Worm (Caenorhabditis elegans) whole organism, L3 larva: ENCODE measurements around the gene C36A4.4.
"Not testable (repeated sequence)": the region's sequence is repeated elsewhere in the genome, so short reads cannot be mapped to it uniquely, and the experiment has no call there.

Source experiments
- R02D3.7 ChIP-seq: fragments of 150-350 bp; optimal IDR thresholded peaks from 2 replicates; lab custom pipeline; 2014; ENCODE audit warnings: missing biosample characterization, missing genetic modification characterization
- ZK546.5 ChIP-seq: sonication (generic microtip); optimal IDR thresholded peaks from 2 replicates; lab custom pipeline; 2017; ENCODE audit warnings: missing biosample characterization, missing genetic modification characterization
- ama-1 ChIP-seq: fragments of 150-350 bp; optimal IDR thresholded peaks from 2 replicates; lab custom pipeline; 2018
- ceh-16 ChIP-seq: sonication (generic microtip); optimal IDR thresholded peaks from 2 replicates; lab custom pipeline; 2017; ENCODE audit warnings: missing biosample characterization, missing genetic modification characterization
- ceh-28 ChIP-seq: fragments of 150-350 bp; optimal IDR thresholded peaks from 2 replicates; lab custom pipeline; 2014; ENCODE audit warnings: missing biosample characterization, missing genetic modification reagents, missing genetic modification characterization
- ceh-82 ChIP-seq: fragments of 150-350 bp; optimal IDR thresholded peaks from 2 replicates; lab custom pipeline; 2014; ENCODE audit warnings: missing biosample characterization, missing genetic modification characterization
- ceh-9 ChIP-seq: sonication (generic microtip); optimal IDR thresholded peaks from 2 replicates; lab custom pipeline; 2018; ENCODE audit warnings: missing biosample characterization, missing genetic modification characterization
- daf-12 ChIP-seq: fragments of 150-350 bp; optimal IDR thresholded peaks from 2 replicates; lab custom pipeline; 2014; ENCODE audit warnings: missing biosample characterization, missing genetic modification reagents, missing genetic modification characterization
- egl-27 ChIP-seq: sonication (generic microtip); optimal IDR thresholded peaks from 4 replicates; lab custom pipeline; 2017; ENCODE audit warnings: missing biosample characterization, missing genetic modification reagents, missing genetic modification characterization
- egl-5 ChIP-seq: fragments of 150-350 bp; optimal IDR thresholded peaks from 2 replicates; lab custom pipeline; 2017; ENCODE audit warnings: missing biosample characterization, missing genetic modification reagents, missing genetic modification characterization, inconsistent platforms
- elt-2 ChIP-seq: sonication (generic microtip); optimal IDR thresholded peaks from 2 replicates; lab custom pipeline; 2016; ENCODE audit warnings: missing genetic modification reagents, mild to moderate bottlenecking, missing genetic modification characterization, missing compliant biosample characterization
- elt-3 ChIP-seq, 3 experiments: fragments of 150-350 bp in 1 of 3; sonication (generic microtip) in 2 of 3; optimal IDR thresholded peaks; 2 replicates in 2 of 3; 4 replicates in 1 of 3; lab custom pipeline; 2014 to 2017; ENCODE audit warnings: missing biosample characterization in 3 of 3, missing genetic modification characterization in 3 of 3
- fkh-2 ChIP-seq: fragments of 150-350 bp; optimal IDR thresholded peaks from 2 replicates; lab custom pipeline; 2014; ENCODE audit warnings: missing biosample characterization, missing genetic modification reagents, missing genetic modification characterization
- fos-1 ChIP-seq: fragments of 150-350 bp; optimal IDR thresholded peaks from 2 replicates; lab custom pipeline; 2014; ENCODE audit warnings: missing biosample characterization, missing genetic modification characterization
- hmg-11 ChIP-seq: sonication (generic microtip); optimal IDR thresholded peaks from 2 replicates; lab custom pipeline; 2016; ENCODE audit warnings: missing genetic modification characterization, missing compliant biosample characterization
- lin-15B ChIP-seq: fragments of 150-350 bp; optimal IDR thresholded peaks from 2 replicates; lab custom pipeline; 2014; ENCODE audit warnings: missing biosample characterization, missing genetic modification characterization
- lin-39 ChIP-seq: fragments of 150-350 bp; optimal IDR thresholded peaks from 2 replicates; lab custom pipeline; 2018; ENCODE audit warnings: missing biosample characterization, missing genetic modification reagents, missing genetic modification characterization
- mdl-1 ChIP-seq: fragments of 150-350 bp; optimal IDR thresholded peaks from 2 replicates; lab custom pipeline; 2014; ENCODE audit warnings: missing biosample characterization, missing genetic modification characterization
- nfya-1 ChIP-seq: sonication (generic microtip); optimal IDR thresholded peaks from 2 replicates; lab custom pipeline; 2017; ENCODE audit warnings: missing genetic modification characterization, mild to moderate bottlenecking, missing compliant biosample characterization, antibody characterized with exemption, moderate library complexity; ENCODE audit not compliant: insufficient read depth
- nhr-11 ChIP-seq: fragments of 150-350 bp; optimal IDR thresholded peaks from 2 replicates; lab custom pipeline; 2014; ENCODE audit warnings: missing biosample characterization, missing genetic modification characterization
- nhr-12 ChIP-seq: fragments of 150-350 bp; optimal IDR thresholded peaks from 2 replicates; lab custom pipeline; 2014; ENCODE audit warnings: missing biosample characterization, missing genetic modification characterization
- nhr-23 ChIP-seq: fragments of 150-350 bp; optimal IDR thresholded peaks from 2 replicates; lab custom pipeline; 2014; ENCODE audit warnings: missing biosample characterization, missing genetic modification reagents, missing genetic modification characterization
- nhr-25 ChIP-seq: sonication (generic microtip); optimal IDR thresholded peaks from 2 replicates; lab custom pipeline; 2017; ENCODE audit warnings: missing biosample characterization, missing genetic modification characterization
- nhr-28 ChIP-seq: fragments of 150-350 bp; optimal IDR thresholded peaks from 2 replicates; lab custom pipeline; 2014; ENCODE audit warnings: missing biosample characterization, missing genetic modification characterization
- nhr-43 ChIP-seq: sonication (generic microtip); optimal IDR thresholded peaks from 2 replicates; lab custom pipeline; 2016; ENCODE audit warnings: mild to moderate bottlenecking, missing genetic modification characterization, missing compliant biosample characterization; ENCODE audit not compliant: poor library complexity, severe bottlenecking
- nhr-67 ChIP-seq: fragments of 150-350 bp; optimal IDR thresholded peaks from 2 replicates; lab custom pipeline; 2014; ENCODE audit warnings: missing biosample characterization, missing genetic modification characterization
- nhr-77 ChIP-seq: fragments of 150-350 bp; optimal IDR thresholded peaks from 2 replicates; lab custom pipeline; 2014; ENCODE audit warnings: missing biosample characterization, missing genetic modification characterization
- pha-4 ChIP-seq: fragments of 150-350 bp; optimal IDR thresholded peaks from 2 replicates; lab custom pipeline; 2014; ENCODE audit warnings: missing biosample characterization, missing genetic modification reagents, missing genetic modification characterization
- pqm-1 ChIP-seq: fragments of 150-350 bp; optimal IDR thresholded peaks from 2 replicates; lab custom pipeline; 2017; ENCODE audit warnings: missing biosample characterization, missing genetic modification characterization, inconsistent platforms
- sea-2 ChIP-seq: fragments of 150-350 bp; sonication (generic microtip); optimal IDR thresholded peaks from 4 replicates; lab custom pipeline; 2014; ENCODE audit warnings: missing biosample characterization, missing genetic modification reagents, missing genetic modification characterization
- tbx-2 ChIP-seq: sonication (generic microtip); optimal IDR thresholded peaks from 2 replicates; lab custom pipeline; 2016; ENCODE audit warnings: mild to moderate bottlenecking, missing genetic modification characterization, missing compliant biosample characterization
- unc-39 ChIP-seq: sonication (generic microtip); optimal IDR thresholded peaks from 4 replicates; lab custom pipeline; 2017; ENCODE audit warnings: missing biosample characterization, missing genetic modification characterization
- unc-62 ChIP-seq: fragments of 150-350 bp; sonication (generic microtip); optimal IDR thresholded peaks from 4 replicates; lab custom pipeline; 2014; ENCODE audit warnings: missing biosample characterization, missing genetic modification reagents, missing genetic modification characterization
- zag-1 ChIP-seq: fragments of 150-350 bp; optimal IDR thresholded peaks from 2 replicates; lab custom pipeline; 2014; ENCODE audit warnings: missing biosample characterization, missing genetic modification characterization
- ztf-11 ChIP-seq: fragments of 150-350 bp; optimal IDR thresholded peaks from 2 replicates; lab custom pipeline; 2014; ENCODE audit warnings: missing biosample characterization, missing genetic modification characterization

Gene C36A4.4

DNA sequence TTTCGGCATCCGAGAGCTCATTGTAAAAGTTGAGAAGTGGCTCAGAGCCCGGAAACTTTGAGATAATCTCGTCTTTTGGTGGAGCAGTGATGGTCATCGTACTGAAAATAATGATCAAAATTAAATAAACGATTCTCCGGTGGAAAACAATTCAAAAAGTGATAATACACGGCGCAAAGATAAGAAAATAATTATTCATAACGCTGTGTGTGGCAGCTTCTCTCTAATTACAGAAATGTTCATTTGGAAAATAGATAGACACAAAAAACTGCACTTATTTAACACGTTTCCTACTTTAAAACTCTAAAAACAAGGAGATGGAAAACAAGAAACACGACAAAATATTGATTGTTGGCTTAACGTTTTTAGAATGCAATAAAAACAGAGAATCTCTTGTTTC lies at the start of gene C36A4.4:
TSS of gene C36A4.4 (minus strand) at position 101 of the 400 bp plus-strand sequence.
- not testable (repeated sequence) for TF ChIP-seq fkh-2; nhr-28 (tag; lab: Kevin White, UChicago); egl-5 (tag; lab: Kevin White, UChicago)

DNA sequence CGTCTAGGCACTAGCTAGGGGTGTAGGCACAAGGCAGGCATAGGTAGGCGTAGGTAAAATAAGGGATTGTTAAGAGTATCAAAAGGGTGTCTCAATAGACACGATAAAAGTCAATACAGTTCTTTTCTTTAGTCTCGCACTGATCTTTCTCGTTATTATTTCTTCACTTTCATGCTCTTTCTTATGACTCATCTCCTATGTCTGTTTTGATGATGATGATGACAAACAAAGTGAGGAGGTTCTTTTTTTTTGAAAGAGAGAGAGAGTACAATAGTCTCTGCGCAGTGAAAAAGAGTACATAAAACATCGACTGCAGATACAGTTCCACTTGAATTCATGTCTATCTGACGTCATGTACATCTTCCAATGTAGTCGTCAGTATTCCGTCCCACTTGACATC lies 46.5 kb upstream of the C36A4.4 start:
- TF ChIP-seq pha-4 (tag; lab: Kevin White, UChicago) (peak; percentile 82), tbx-2 (tag; lab: Kevin White, UChicago) (no peak), nhr-11 (tag; lab: Kevin White, UChicago) (no peak), ZK546.5 (tag; lab: Kevin White, UChicago) (no peak), nhr-77 (tag; lab: Kevin White, UChicago) (no peak)
- TF ChIP-seq, all 47 proteins: peak for 1

DNA sequence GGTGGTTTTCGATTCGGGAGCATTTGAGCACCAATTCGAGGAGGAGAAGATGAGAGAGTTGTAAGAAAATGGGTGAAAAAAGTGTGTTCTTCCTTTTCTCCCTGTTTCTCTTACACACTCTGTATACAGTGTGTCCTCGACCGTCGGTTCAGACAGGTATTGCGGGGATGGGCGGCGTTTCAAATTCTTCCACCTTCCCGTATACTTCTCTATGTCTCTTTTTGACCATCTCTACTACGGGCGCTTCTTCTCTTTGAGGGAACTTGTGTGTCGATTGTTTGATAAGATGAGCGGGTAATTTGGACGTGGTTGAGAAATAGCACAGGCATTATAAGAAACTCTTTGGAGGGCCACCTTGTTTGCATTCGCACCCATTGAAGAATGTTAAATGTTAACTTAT lies 44.2 kb upstream of the C36A4.4 start:
- TF ChIP-seq lin-15B (peak; percentile 96), daf-12 (tag; lab: Kevin White, UChicago) (no peak), ceh-16 (tag; lab: Kevin White, UChicago) (no peak), pha-4 (tag; lab: Kevin White, UChicago) (peak; percentile 79), ztf-11 (tag; lab: Kevin White, UChicago) (no peak), ama-1 (no peak), pqm-1 (tag; lab: Kevin White, UChicago) (peak; percentile 38), fkh-2 (no peak), nhr-12 (tag; lab: Kevin White, UChicago) (no peak), elt-2 (tag; lab: Kevin White, UChicago) (peak; percentile 66), nfya-1 (tag; lab: Kevin White, UChicago) (peak; percentile 35), nhr-25 (tag; lab: Kevin White, UChicago) (peak; percentile 53), nhr-43 (tag; lab: Kevin White, UChicago) (no peak), nhr-23 (tag; lab: Kevin White, UChicago) (peak; percentile 43)

DNA sequence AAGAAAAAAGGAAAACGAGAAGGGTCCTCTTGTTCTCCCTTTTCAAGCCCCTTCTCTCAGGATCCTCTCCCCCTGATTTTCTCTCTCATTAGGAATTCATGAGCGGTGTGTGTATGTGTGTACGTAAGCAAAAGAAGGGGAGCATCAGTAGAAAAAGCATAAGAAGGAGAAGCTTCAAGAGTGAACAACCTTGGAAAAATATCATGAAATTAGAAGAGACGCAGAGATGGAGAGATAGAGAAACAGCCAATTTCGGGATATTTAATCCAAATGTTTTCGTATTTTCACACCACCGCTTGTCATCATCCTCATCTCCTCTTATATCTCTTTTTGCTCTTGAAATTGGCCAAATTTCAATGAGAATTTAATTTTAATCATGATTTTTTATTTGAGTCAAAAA lies 39.7 kb upstream of the C36A4.4 start:
- TF ChIP-seq ztf-11 (tag; lab: Kevin White, UChicago) (no peak), egl-27 (tag; lab: Kevin White, UChicago) (no peak), nhr-67 (tag; lab: Kevin White, UChicago) (no peak), ama-1 (no peak), mdl-1 (tag; lab: Kevin White, UChicago) (no peak)

DNA sequence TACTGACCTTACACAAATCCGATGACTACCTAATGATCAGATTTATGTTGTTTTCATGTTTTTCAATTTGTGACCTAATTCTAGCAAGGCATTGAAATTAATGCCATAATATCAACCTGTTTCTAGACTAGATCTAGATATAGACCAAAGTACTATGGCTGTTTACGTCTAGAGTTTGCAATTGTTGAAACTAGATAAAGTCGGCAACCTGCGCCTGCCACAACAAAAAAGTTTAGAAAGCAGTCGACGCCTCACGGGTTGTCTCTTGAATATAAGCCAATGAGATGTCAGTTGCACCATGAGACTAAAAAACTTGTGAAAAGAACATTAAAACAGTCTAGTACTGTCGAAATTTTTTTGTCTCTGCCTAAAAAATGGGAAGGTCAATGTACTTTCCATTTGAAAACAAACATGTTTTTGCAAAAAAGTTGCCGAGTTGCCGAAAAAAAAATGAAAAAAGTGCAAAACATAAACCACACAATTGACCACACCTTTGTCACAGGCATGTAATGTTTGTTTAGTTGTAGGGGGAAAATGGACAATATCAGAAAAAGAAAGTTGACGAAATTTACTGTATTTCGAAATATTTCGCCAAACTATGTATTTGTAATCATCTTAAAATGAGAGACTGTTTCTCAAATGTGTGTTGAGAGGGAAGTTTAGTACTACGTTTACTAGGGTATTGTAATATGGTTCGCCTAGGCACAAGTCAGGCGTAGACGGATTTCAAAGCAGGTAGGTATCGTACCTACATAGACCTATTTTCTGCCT lies 35.8 kb upstream of the C36A4.4 start:
- TF ChIP-seq pha-4 (tag; lab: Kevin White, UChicago) (peak; percentile 26), ceh-82 (no peak)

DNA sequence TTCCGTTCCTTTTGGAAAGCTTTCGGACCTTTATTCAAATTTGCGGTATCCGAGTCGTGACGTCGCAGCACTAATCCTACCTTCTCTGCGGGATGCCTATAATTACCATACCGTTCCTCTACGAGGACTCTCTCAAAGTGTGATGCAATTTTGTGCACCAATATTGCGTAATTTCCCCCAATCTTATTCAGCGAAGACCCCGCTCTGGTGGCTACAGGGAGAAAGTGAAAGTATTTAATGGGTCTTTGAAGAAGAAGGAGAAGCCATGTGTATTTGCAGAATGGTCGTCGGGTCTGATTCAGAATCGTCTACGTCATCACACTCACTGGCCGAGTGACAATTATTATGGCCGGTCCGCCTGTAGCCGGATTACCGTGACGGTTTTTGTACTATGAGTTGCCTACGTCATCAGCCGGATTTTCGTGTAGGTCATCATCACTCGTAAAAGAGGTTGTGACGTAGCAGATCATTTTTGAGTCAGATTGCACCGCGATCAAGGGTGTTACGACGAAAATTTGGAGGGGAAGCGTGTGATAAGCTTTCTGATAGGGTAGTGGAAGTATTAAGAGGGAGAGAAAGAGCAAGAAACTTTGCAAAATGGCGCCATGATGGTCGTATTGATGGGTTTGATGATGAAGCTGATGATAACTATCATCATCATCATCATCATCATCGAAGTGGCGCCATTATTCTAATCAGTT lies 32.9 kb upstream of the C36A4.4 start:
- TF ChIP-seq sea-2 (GFP tag; lab: Kevin White, UChicago) (no peak), pqm-1 (tag; lab: Kevin White, UChicago) (peak; percentile 60), nhr-67 (tag; lab: Kevin White, UChicago) (no peak), hmg-11 (tag; lab: Kevin White, UChicago) (no peak), elt-2 (tag; lab: Kevin White, UChicago) (peak; percentile 61), nhr-25 (tag; lab: Kevin White, UChicago) (peak; percentile 47), nhr-23 (tag; lab: Kevin White, UChicago) (no peak)

DNA sequence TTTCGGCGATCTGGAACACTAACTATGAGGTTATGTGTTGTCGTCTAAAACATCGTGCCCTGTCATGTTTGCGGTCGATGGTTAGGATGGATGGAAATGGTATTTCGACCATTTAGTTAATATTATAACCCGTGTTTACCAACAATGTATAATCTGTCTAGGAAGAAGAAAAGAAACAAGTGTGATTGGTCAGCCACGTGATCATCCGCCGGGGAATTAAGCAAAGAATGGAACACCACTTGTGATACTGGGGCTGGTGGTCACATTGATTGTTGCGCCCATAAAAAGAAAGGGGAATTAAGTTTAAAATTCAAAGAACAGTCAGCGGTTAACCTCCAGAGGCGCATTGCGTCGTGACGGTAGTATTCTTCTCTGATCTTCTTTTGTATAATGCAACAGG lies 32.2 kb upstream of the C36A4.4 start:
- TF ChIP-seq ceh-28 (tag; lab: Kevin White, UChicago) (no peak), lin-15B (no peak), nhr-25 (tag; lab: Kevin White, UChicago) (peak; percentile 69), zag-1 (tag; lab: Kevin White, UChicago) (no peak), nfya-1 (tag; lab: Kevin White, UChicago) (no peak), ZK546.5 (tag; lab: Kevin White, UChicago) (no peak), R02D3.7 (no peak), ceh-16 (tag; lab: Kevin White, UChicago) (no peak), hmg-11 (tag; lab: Kevin White, UChicago) (no peak), nhr-28 (tag; lab: Kevin White, UChicago) (no peak), sea-2 (GFP tag; lab: Kevin White, UChicago) (no peak), ceh-9 (tag; lab: Kevin White, UChicago) (no peak), fos-1 (tag; lab: Kevin White, UChicago) (no peak), nhr-23 (tag; lab: Kevin White, UChicago) (peak; percentile 43), nhr-43 (tag; lab: Kevin White, UChicago) (peak; percentile 53), unc-39 (tag; lab: Kevin White, UChicago) (no peak), nhr-77 (tag; lab: Kevin White, UChicago) (no peak), nhr-11 (tag; lab: Kevin White, UChicago) (no peak), elt-3 (tag; optimal IDR thresholded peaks at IDR 0.05; lab: Kevin White, UChicago) (no peak), unc-62 (GFP tag; lab: Kevin White, UChicago) (no peak), lin-39 (tag; lab: Kevin White, UChicago) (no peak), ama-1 (no peak), egl-27 (tag; lab: Kevin White, UChicago) (no peak)
